Fruit fly (Drosophila melanogaster) whole organism, embryonic: Measurements from ENCODE around the gene Tpst.

Experiments used
- Adf1 ChIP-seq: fragments of 200-800 bp; sonication (Bioruptor generic); IDR thresholded peaks from 2 replicates; pipeline ENCODE4 v1.3.6; 2022; ENCODE audit warnings: missing biosample characterization, missing genetic modification characterization
- Atf6 ChIP-seq: fragments of 200-800 bp; sonication (Bioruptor generic); IDR thresholded peaks from 2 replicates; pipeline ENCODE4 v1.3.6; 2022; ENCODE audit warnings: missing biosample characterization, missing genetic modification characterization
- Bteb2 ChIP-seq: fragments of 200-800 bp; sonication (Bioruptor generic); optimal IDR thresholded peaks from 2 replicates; lab custom pipeline; 2016; ENCODE audit warnings: missing biosample characterization, missing genetic modification characterization
- CG10147 ChIP-seq: fragments of 200-800 bp; sonication (Bioruptor generic); optimal IDR thresholded peaks from 2 replicates; lab custom pipeline; 2019; ENCODE audit warnings: missing biosample characterization, mild to moderate bottlenecking, missing genetic modification characterization, moderate library complexity
- CG10565 ChIP-seq: fragments of 200-800 bp; sonication (Bioruptor generic); optimal IDR thresholded peaks from 3 replicates; lab custom pipeline; 2016; ENCODE audit warnings: missing biosample characterization, mild to moderate bottlenecking, missing genetic modification characterization
- CG12299 ChIP-seq: fragments of 200-800 bp; sonication (Bioruptor generic); optimal IDR thresholded peaks from 2 replicates; lab custom pipeline; 2018; ENCODE audit warnings: missing biosample characterization, mild to moderate bottlenecking, missing genetic modification characterization
- CG13894 ChIP-seq: fragments of 200-800 bp; sonication (Bioruptor generic); optimal IDR thresholded peaks from 3 replicates; lab custom pipeline; 2018; ENCODE audit warnings: missing biosample characterization, mild to moderate bottlenecking, missing genetic modification characterization, moderate library complexity
- CG14441 ChIP-seq: fragments of 200-800 bp; sonication (Bioruptor generic); IDR thresholded peaks from 2 replicates; pipeline ENCODE4 v1.3.6; 2022; ENCODE audit warnings: missing biosample characterization, missing genetic modification characterization
- CG15479 ChIP-seq: fragments of 200-800 bp; sonication (Bioruptor generic); optimal IDR thresholded peaks from 3 replicates; lab custom pipeline; 2019; ENCODE audit warnings: missing biosample characterization, mild to moderate bottlenecking, missing genetic modification characterization, moderate library complexity
- CG15601 ChIP-seq: fragments of 200-800 bp; sonication (Bioruptor generic); optimal IDR thresholded peaks from 3 replicates; lab custom pipeline; 2019; ENCODE audit warnings: missing biosample characterization, mild to moderate bottlenecking, missing genetic modification characterization, moderate library complexity
- CG16779 ChIP-seq: fragments of 200-800 bp; sonication (Bioruptor generic); IDR thresholded peaks from 2 replicates; pipeline ENCODE4 v1.3.6; 2022; ENCODE audit warnings: missing biosample characterization, missing genetic modification characterization
- CG17328 ChIP-seq: fragments of 200-800 bp; sonication (Bioruptor generic); IDR thresholded peaks from 2 replicates; pipeline ENCODE4 v1.3.6; 2022; ENCODE audit warnings: missing biosample characterization, missing genetic modification characterization
- CG18011 ChIP-seq: fragments of 200-800 bp; sonication (Bioruptor generic); optimal IDR thresholded peaks from 2 replicates; lab custom pipeline; 2017; ENCODE audit warnings: missing biosample characterization, missing genetic modification characterization, mild to moderate bottlenecking, moderate library complexity, missing genotype
- CG4424 ChIP-seq: fragments of 200-800 bp; sonication (Bioruptor generic); optimal IDR thresholded peaks from 3 replicates; lab custom pipeline; 2016; ENCODE audit warnings: missing biosample characterization, missing genetic modification characterization
- CG6272 ChIP-seq: fragments of 200-800 bp; sonication (Bioruptor generic); IDR thresholded peaks from 2 replicates; pipeline ENCODE4 v1.3.6; 2022; ENCODE audit warnings: missing biosample characterization, missing genetic modification characterization
- CG7987 ChIP-seq: fragments of 200-800 bp; sonication (Bioruptor generic); optimal IDR thresholded peaks from 2 replicates; lab custom pipeline; 2018; ENCODE audit warnings: missing biosample characterization, mild to moderate bottlenecking, missing genetic modification characterization, moderate library complexity
- CG9215 ChIP-seq: fragments of 200-800 bp; sonication (Bioruptor generic); IDR thresholded peaks from 2 replicates; pipeline ENCODE4 v1.3.6; 2022; ENCODE audit warnings: missing biosample characterization, missing genetic modification characterization
- Dll ChIP-seq: fragments of 200-800 bp; sonication (Bioruptor generic); IDR thresholded peaks from 4 replicates; pipeline ENCODE4 v1.3.6; 2022; ENCODE audit warnings: missing biosample characterization, missing genetic modification characterization; ENCODE audit not compliant: partially characterized antibody
- E2f2 ChIP-seq: fragments of 200-800 bp; sonication (Bioruptor generic); IDR thresholded peaks from 2 replicates; pipeline ENCODE4 v1.3.6; 2022; ENCODE audit warnings: missing biosample characterization, missing genetic modification characterization
- HmgD ChIP-seq: fragments of 200-800 bp; sonication (Bioruptor generic); optimal IDR thresholded peaks from 3 replicates; lab custom pipeline; 2016; ENCODE audit warnings: missing biosample characterization, missing genetic modification characterization
- Mrtf ChIP-seq: fragments of 200-800 bp; sonication (Bioruptor generic); IDR thresholded peaks from 3 replicates; pipeline ENCODE4 v1.3.6; 2022; ENCODE audit warnings: missing biosample characterization, missing genetic modification characterization
- Poxn ChIP-seq: fragments of 200-800 bp; sonication (Bioruptor generic); IDR thresholded peaks from 2 replicates; pipeline ENCODE4 v1.3.6; 2022; ENCODE audit warnings: missing biosample characterization, missing genetic modification characterization
- Scr ChIP-seq: fragments of 200-800 bp; sonication (Bioruptor generic); IDR thresholded peaks from 2 replicates; pipeline ENCODE4 v1.3.6; 2022; ENCODE audit warnings: missing biosample characterization, missing genetic modification characterization; ENCODE audit not compliant: partially characterized antibody
- Sry-β ChIP-seq: fragments of 200-800 bp; sonication (Bioruptor generic); optimal IDR thresholded peaks from 2 replicates; lab custom pipeline; 2018; ENCODE audit warnings: missing biosample characterization, mild to moderate bottlenecking, missing genetic modification characterization, moderate library complexity
- Xbp1 ChIP-seq: fragments of 200-800 bp; sonication (Bioruptor generic); optimal IDR thresholded peaks from 3 replicates; lab custom pipeline; 2016; ENCODE audit warnings: missing biosample characterization, mild to moderate bottlenecking, missing genetic modification characterization
- ase ChIP-seq: fragments of 200-800 bp; sonication (Bioruptor generic); IDR thresholded peaks from 3 replicates; pipeline ENCODE4 v1.3.6; 2022; ENCODE audit warnings: missing biosample characterization, missing genetic modification characterization
- ato ChIP-seq: fragments of 200-800 bp; sonication (Bioruptor generic); IDR thresholded peaks from 2 replicates; pipeline ENCODE4 v1.3.6; 2022; ENCODE audit warnings: missing biosample characterization, missing genetic modification characterization; ENCODE audit not compliant: partially characterized antibody
- bigmax ChIP-seq: fragments of 200-800 bp; sonication (Bioruptor generic); optimal IDR thresholded peaks from 2 replicates; lab custom pipeline; 2018; ENCODE audit warnings: missing biosample characterization, mild to moderate bottlenecking, missing genetic modification characterization
- caup ChIP-seq: fragments of 200-800 bp; sonication (Bioruptor generic); optimal IDR thresholded peaks from 3 replicates; lab custom pipeline; 2017; ENCODE audit warnings: missing biosample characterization, mild to moderate bottlenecking, missing genetic modification characterization, moderate library complexity; ENCODE audit not compliant: severe bottlenecking
- chn ChIP-seq: fragments of 200-800 bp; sonication (Bioruptor generic); optimal IDR thresholded peaks from 2 replicates; lab custom pipeline; 2016; ENCODE audit warnings: missing biosample characterization, missing genetic modification characterization
- ci ChIP-seq: fragments of 200-800 bp; sonication (Bioruptor generic); IDR thresholded peaks from 3 replicates; pipeline ENCODE4 v1.3.6; 2022; ENCODE audit warnings: missing biosample characterization, missing genetic modification characterization
- dan ChIP-seq: fragments of 200-800 bp; sonication (Bioruptor generic); IDR thresholded peaks from 2 replicates; pipeline ENCODE4 v1.3.6; 2022; ENCODE audit warnings: missing biosample characterization, missing genetic modification characterization
- dm ChIP-seq: fragments of 200-800 bp; sonication (Bioruptor generic); optimal IDR thresholded peaks from 3 replicates; lab custom pipeline; 2016; ENCODE audit warnings: missing biosample characterization, missing genetic modification characterization
- eyg ChIP-seq: fragments of 200-800 bp; sonication (Bioruptor generic); optimal IDR thresholded peaks from 3 replicates; lab custom pipeline; 2016; ENCODE audit warnings: missing biosample characterization, missing genetic modification characterization
- gro ChIP-seq: fragments of 200-800 bp; sonication (Bioruptor generic); optimal IDR thresholded peaks from 2 replicates; lab custom pipeline; 2016; ENCODE audit warnings: missing biosample characterization, missing genetic modification characterization
- hbn ChIP-seq: fragments of 200-800 bp; sonication (Bioruptor generic); IDR thresholded peaks from 2 replicates; pipeline ENCODE4 v1.3.6; 2022; ENCODE audit warnings: missing biosample characterization, missing genetic modification characterization; ENCODE audit not compliant: partially characterized antibody
- jigr1 ChIP-seq: fragments of 200-800 bp; sonication (Bioruptor generic); IDR thresholded peaks from 3 replicates; pipeline ENCODE4 v1.3.6; 2022; ENCODE audit warnings: missing biosample characterization, missing genetic modification characterization
- klu ChIP-seq: fragments of 200-800 bp; sonication (Bioruptor generic); IDR thresholded peaks from 2 replicates; pipeline ENCODE4 v1.3.6; 2022; ENCODE audit warnings: missing biosample characterization, missing genetic modification characterization
- mirr ChIP-seq: fragments of 200-800 bp; sonication (Bioruptor generic); optimal IDR thresholded peaks from 3 replicates; lab custom pipeline; 2018; ENCODE audit warnings: missing biosample characterization, mild to moderate bottlenecking, missing genetic modification characterization
- p53 ChIP-seq: fragments of 200-800 bp; sonication (Bioruptor generic); optimal IDR thresholded peaks from 2 replicates; lab custom pipeline; 2016; ENCODE audit warnings: missing biosample characterization, missing genetic modification characterization
- peb ChIP-seq: fragments of 200-800 bp; sonication (Bioruptor generic); IDR thresholded peaks from 2 replicates; pipeline ENCODE4 v1.3.6; 2022; ENCODE audit warnings: missing biosample characterization, missing genetic modification characterization
- scrt ChIP-seq: fragments of 200-800 bp; sonication (Bioruptor generic); optimal IDR thresholded peaks from 2 replicates; lab custom pipeline; 2018; ENCODE audit warnings: missing biosample characterization, mild to moderate bottlenecking, missing genetic modification characterization, moderate library complexity
- sim ChIP-seq: fragments of 200-800 bp; sonication (Bioruptor generic); IDR thresholded peaks from 2 replicates; pipeline ENCODE4 v1.3.6; 2022; ENCODE audit warnings: missing biosample characterization, missing genetic modification characterization
- slp2 ChIP-seq: fragments of 200-800 bp; sonication (Bioruptor generic); optimal IDR thresholded peaks from 2 replicates; lab custom pipeline; 2016; ENCODE audit warnings: missing biosample characterization, missing genetic modification characterization
- ssp ChIP-seq: fragments of 200-800 bp; sonication (Bioruptor generic); IDR thresholded peaks from 2 replicates; pipeline ENCODE4 v1.3.6; 2022; ENCODE audit warnings: missing biosample characterization, missing genetic modification characterization
- tgo ChIP-seq: fragments of 200-800 bp; sonication (Bioruptor generic); IDR thresholded peaks from 3 replicates; pipeline ENCODE4 v1.3.6; 2022; ENCODE audit warnings: missing biosample characterization, missing genetic modification characterization
- trem ChIP-seq: fragments of 200-800 bp; optimal IDR thresholded peaks from 3 replicates; lab custom pipeline; 2019; ENCODE audit warnings: missing biosample characterization, mild to moderate bottlenecking, missing genetic modification characterization, moderate library complexity
- usp ChIP-seq: fragments of >200 bp; optimal IDR thresholded peaks from 2 replicates; lab custom pipeline; 2017; ENCODE audit warnings: missing biosample characterization, missing genetic modification characterization
- zen2 ChIP-seq: fragments of 200-800 bp; sonication (Bioruptor generic); IDR thresholded peaks from 3 replicates; pipeline ENCODE4 v1.3.6; 2022; ENCODE audit warnings: missing biosample characterization, missing genetic modification characterization; ENCODE audit not compliant: partially characterized antibody

Gene Tpst

DNA sequence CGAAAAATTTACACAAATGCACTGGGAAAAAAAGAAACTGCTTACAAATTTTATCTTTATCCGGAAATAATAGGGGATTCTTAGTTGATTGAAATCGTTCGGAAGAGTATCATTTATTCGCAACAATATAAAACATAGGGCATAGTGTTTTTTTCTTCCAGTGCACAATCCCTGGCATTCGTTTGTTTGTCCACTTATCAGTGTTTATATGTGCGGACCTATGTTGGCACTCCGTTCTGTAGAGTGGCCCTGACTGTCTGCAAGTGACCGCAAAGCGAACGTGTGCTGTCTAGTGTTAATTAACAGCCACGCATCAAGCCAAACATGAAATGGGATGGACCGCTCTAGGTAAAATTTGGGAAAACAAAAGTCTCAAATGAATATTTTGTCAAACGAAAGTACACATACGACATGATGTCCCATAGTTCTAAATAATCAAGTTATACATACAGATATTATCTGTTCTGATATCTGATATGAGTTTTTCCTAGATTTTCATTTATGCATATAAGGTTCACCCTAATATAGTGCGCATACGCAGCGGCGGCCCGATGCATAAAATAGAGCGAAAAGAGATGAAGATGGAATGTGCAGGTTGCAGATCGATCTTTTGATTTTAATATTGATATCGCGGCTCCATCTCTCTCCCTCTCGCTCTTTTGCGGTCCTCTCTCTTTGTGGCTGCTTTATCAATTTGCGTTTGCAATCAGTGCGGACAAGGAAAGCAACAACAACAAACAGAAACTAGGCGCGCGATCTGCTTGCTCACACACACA, 77.7 kb downstream of the Tpst start (continued):
- TF ChIP-seq caup = peak; percentile 92
- peak; percentile 60 for TF ChIP-seq mirr (GFP tag; lab: Kevin White, UChicago)
- no peak for TF ChIP-seq hbn (GFP tag; lab: Robert Waterston, UW)
- TF ChIP-seq Dll = no peak
- TF ChIP-seq Poxn (GFP tag; lab: Robert Waterston, UW) = peak; percentile 83
- TF ChIP-seq CG4424 (GFP tag; lab: Kevin White, UChicago) = peak; percentile 93
- TF ChIP-seq CG12299 (tag; lab: Kevin White, UChicago) = peak; percentile 79
- TF ChIP-seq trem (tag; lab: Kevin White, UChicago) = peak; percentile 69
- no peak for TF ChIP-seq CG15479 (GFP tag; lab: Kevin White, UChicago)
- peak; percentile 90 for TF ChIP-seq dm
- no peak for TF ChIP-seq ato (GFP tag; lab: Robert Waterston, UW)
- peak; percentile 62; the same call in 1 of the 2 replicates for TF ChIP-seq peb (GFP tag; lab: Robert Waterston, UW)
- peak; percentile 87 for TF ChIP-seq CG15601 (tag; lab: Kevin White, UChicago)
- peak; percentile 83 for TF ChIP-seq E2f2 (GFP tag; lab: Robert Waterston, UW)
- TF ChIP-seq zen2 (GFP tag; lab: Robert Waterston, UW) = no peak
- TF ChIP-seq sim (GFP tag; lab: Robert Waterston, UW) = peak; percentile 77
- TF ChIP-seq Adf1 (GFP tag; lab: Robert Waterston, UW) = peak; percentile 67; the same call in 1 of the 2 replicates
- peak; percentile 54 for TF ChIP-seq Sry-β
- peak; percentile 83 for TF ChIP-seq CG10147 (GFP tag; lab: Kevin White, UChicago)
- TF ChIP-seq eyg (GFP tag; lab: Kevin White, UChicago) = peak; percentile 90
- TF ChIP-seq scrt (GFP tag; lab: Kevin White, UChicago) = peak; percentile 88
- TF ChIP-seq CG7987 (GFP tag; lab: Kevin White, UChicago) = peak; percentile 68
- TF ChIP-seq CG10565 = peak; percentile 69
- peak; percentile 89 for TF ChIP-seq ase (GFP tag; lab: Robert Waterston, UW)
- no peak for TF ChIP-seq usp
- TF ChIP-seq dan (GFP tag; lab: Robert Waterston, UW) = peak; percentile 69
- peak; percentile 92 for TF ChIP-seq tgo
- TF ChIP-seq klu = peak; percentile 87
- peak; percentile 95 for TF ChIP-seq chn (GFP tag; lab: Kevin White, UChicago)
- TF ChIP-seq gro (GFP tag; lab: Kevin White, UChicago) = peak; percentile 94
- peak; percentile 92 for TF ChIP-seq slp2 (GFP tag; lab: Kevin White, UChicago)
- peak; percentile 94 for TF ChIP-seq Atf6 (GFP tag; lab: Robert Waterston, UW)
- TF ChIP-seq CG17328 = peak; percentile 91
- peak; percentile 68 for TF ChIP-seq CG18011 (GFP tag; lab: Kevin White, UChicago)
- no peak for TF ChIP-seq Scr (GFP tag; lab: Robert Waterston, UW)
- TF ChIP-seq Bteb2 (GFP tag; lab: Kevin White, UChicago) = peak; percentile 94
- TF ChIP-seq CG6272 (GFP tag; lab: Robert Waterston, UW) = peak; percentile 86
- TF ChIP-seq HmgD (GFP tag; lab: Kevin White, UChicago) = peak; percentile 86
- peak; percentile 78 for TF ChIP-seq ssp (GFP tag; lab: Robert Waterston, UW)
- TF ChIP-seq CG16779 (GFP tag; lab: Robert Waterston, UW) = peak; percentile 92
- TF ChIP-seq bigmax = no peak
- TF ChIP-seq CG14441 (GFP tag; lab: Robert Waterston, UW) = peak; percentile 93
- peak; percentile 89 for TF ChIP-seq CG9215
- peak; percentile 94 for TF ChIP-seq p53 (GFP tag; lab: Kevin White, UChicago)
- TF ChIP-seq Xbp1 (GFP tag; lab: Kevin White, UChicago) = peak; percentile 95
- TF ChIP-seq CG13894 (tag; lab: Kevin White, UChicago) = peak; percentile 88
- peak; percentile 77; the same call in 2 of the 3 replicates for TF ChIP-seq jigr1
- peak; percentile 96 for TF ChIP-seq ci (GFP tag; lab: Robert Waterston, UW)
- peak; percentile 94 for TF ChIP-seq Mrtf (GFP tag; lab: Robert Waterston, UW)
